Worm (Caenorhabditis elegans): Measurements from ENCODE around the gene asna-1.

DNA sequence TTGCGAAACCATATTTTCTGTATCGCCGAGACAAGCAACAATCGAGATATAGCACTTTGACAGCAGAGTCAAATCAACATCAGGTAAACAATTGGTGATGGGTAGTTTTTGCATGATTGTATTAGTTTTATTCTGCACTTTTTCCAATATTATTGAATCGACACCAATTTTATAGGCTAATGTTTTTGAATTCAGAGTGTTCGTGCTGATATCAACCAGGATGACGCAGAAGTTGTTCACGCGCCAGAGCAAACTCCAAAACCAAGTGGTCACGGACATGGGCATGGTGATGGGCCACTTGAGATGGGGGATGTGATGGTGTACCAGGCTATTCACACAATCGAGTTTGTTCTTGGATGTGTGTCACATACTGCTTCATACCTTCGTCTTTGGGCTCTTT is 15.3 kb downstream of the asna-1 start:
- TF ChIP-seq mxl-1 (tag; optimal IDR thresholded peaks at IDR 0.05) (no peak), Y56A3A.18 (GFP tag; IDR thresholded peaks at IDR 0.05) (no peak), lin-26 (GFP tag; IDR thresholded peaks at IDR 0.05) (no peak)
